Fruit fly (Drosophila melanogaster): ENCODE measurements around the gene CHKov2.

The CHKov2 gene

DNA sequence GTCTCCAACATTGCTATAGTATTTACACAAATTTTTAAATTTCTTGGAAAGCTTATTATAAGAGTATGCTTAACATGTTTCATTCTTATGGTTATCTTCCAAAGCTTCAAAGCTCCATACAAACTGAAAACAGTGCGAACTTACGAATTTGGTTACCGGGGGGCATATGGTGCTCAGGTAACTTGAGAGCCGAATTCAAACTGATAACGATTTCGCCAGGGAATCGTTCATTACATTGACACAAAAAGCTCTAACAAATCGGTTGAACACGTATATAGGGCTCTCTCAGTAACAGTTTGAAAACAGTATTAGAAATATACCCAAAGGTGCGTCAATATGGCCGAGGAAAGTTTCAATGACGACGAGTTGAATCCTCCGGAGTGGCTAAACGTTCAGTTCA, 30.4 kb downstream of the CHKov2 start, which contains the start of gene CG13659:
TSS of gene CG13659 (plus strand) at position 317 of the 400 bp plus-strand sequence.
- no peak for TF ChIP-seq CG10631 (GFP tag; optimal IDR thresholded peaks at IDR 0.05)
- peak; percentile 3 for TF ChIP-seq vri (GFP tag; optimal IDR thresholded peaks at IDR 0.05)

DNA sequence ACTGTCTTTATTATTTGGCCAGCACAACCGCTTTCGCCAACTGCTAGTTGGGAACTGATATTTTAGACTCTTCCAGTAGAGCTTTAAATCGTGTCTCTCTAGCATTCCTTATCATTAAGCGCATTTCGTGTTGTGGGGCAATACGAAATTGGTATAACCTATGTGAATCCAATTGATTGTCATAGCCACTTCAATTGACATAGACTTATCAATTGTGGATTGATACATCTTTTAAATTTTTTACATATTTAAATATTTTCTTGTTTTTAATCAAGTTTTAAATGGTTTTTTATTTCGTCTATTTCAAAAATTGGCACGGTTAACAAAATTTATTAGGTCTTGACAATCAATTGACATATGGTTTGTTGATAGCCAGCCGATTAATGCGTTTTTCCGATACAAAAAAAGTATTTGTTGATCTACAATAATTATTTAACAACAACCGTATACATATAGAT, 31.5 kb downstream of the CHKov2 start, which contains the start of gene CG31288:
TSS of gene CG31288 (minus strand) at position 51 of the 458 bp plus-strand sequence.
- no peak for TF ChIP-seq fkh (GFP tag; optimal IDR thresholded peaks at IDR 0.05)
- no peak for TF ChIP-seq Smox (GFP tag; optimal IDR thresholded peaks at IDR 0.05)
- no peak for TF ChIP-seq Sox102F (GFP tag; optimal IDR thresholded peaks at IDR 0.05)
- TF ChIP-seq fd85E (GFP tag; optimal IDR thresholded peaks at IDR 0.05) = no peak
- TF ChIP-seq CG3032 (tag; optimal IDR thresholded peaks at IDR 0.05) = no peak
- TF ChIP-seq Met (GFP tag; optimal IDR thresholded peaks at IDR 0.05) = no peak
- TF ChIP-seq CG4318 (GFP tag; optimal IDR thresholded peaks at IDR 0.05) = no peak
- no peak for TF ChIP-seq CG6276 (GFP tag; optimal IDR thresholded peaks at IDR 0.05)
- TF ChIP-seq Eip75B (GFP tag; optimal IDR thresholded peaks at IDR 0.05) = no peak
- TF ChIP-seq Blimp-1 (GFP tag; optimal IDR thresholded peaks at IDR 0.05) = no peak
- TF ChIP-seq Sox15 (GFP tag; optimal IDR thresholded peaks at IDR 0.05) = no peak
- no peak for TF ChIP-seq Gug (GFP tag; IDR thresholded peaks at IDR 0.05)
- no peak for TF ChIP-seq achi (GFP tag; optimal IDR thresholded peaks at IDR 0.05)
- TF ChIP-seq acj6 (GFP tag; optimal IDR thresholded peaks at IDR 0.05) = no peak
- no peak for TF ChIP-seq pdm3 (GFP tag; optimal IDR thresholded peaks at IDR 0.05)
- no peak for TF ChIP-seq CG7368 (GFP tag; optimal IDR thresholded peaks at IDR 0.05)
- TF ChIP-seq CG11762 (GFP tag; optimal IDR thresholded peaks at IDR 0.05; ENCODE audit: insufficient read depth) = no peak

DNA sequence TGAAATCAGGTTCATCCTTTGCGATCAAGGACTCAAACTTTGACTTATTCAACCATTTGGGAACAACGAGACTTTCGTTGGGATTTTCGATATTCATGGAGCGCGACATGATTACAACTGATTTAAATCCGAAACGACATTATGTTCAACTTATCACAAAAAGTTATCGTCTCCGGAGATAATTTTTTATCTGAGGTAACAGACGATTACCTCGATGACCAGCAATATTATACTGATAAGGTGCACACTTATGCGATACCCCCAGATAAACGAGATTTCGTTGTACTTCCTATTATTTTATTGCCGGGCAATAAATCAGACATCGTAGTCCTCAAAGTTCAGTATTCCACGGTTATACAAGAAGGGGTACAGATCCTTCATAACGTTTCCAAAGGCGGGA, 33.3 kb downstream of the CHKov2 start, which contains the start of gene CG31097:
TSS of gene CG31097 (minus strand) at position 101 of the 400 bp plus-strand sequence.
- no peak for TF ChIP-seq CG34406 (GFP tag; optimal IDR thresholded peaks at IDR 0.05)
- no peak for TF ChIP-seq CG8119 (GFP tag; IDR thresholded peaks at IDR 0.05)
- TF ChIP-seq Sox102F (GFP tag; optimal IDR thresholded peaks at IDR 0.05) = no peak
- no peak for TF ChIP-seq dsx (GFP tag; optimal IDR thresholded peaks at IDR 0.05; ENCODE audit: poor library complexity, severe bottlenecking)
- no peak for TF ChIP-seq cyc (GFP tag; optimal IDR thresholded peaks at IDR 0.05)
- TF ChIP-seq fkh (GFP tag; optimal IDR thresholded peaks at IDR 0.05) = no peak
- TF ChIP-seq OdsH (GFP tag; optimal IDR thresholded peaks at IDR 0.05) = no peak
- no peak for TF ChIP-seq Blimp-1 (GFP tag; optimal IDR thresholded peaks at IDR 0.05)
- no peak for TF ChIP-seq CG6808 (GFP tag; optimal IDR thresholded peaks at IDR 0.05)
- TF ChIP-seq fd85E (GFP tag; optimal IDR thresholded peaks at IDR 0.05) = no peak
- no peak for TF ChIP-seq achi (GFP tag; optimal IDR thresholded peaks at IDR 0.05)
- no peak for TF ChIP-seq svp (GFP tag)
- no peak for TF ChIP-seq Ets21C (GFP tag; optimal IDR thresholded peaks at IDR 0.05)
- TF ChIP-seq esn (GFP tag; optimal IDR thresholded peaks at IDR 0.05) = no peak
- no peak for TF ChIP-seq ss (GFP tag; optimal IDR thresholded peaks at IDR 0.05)
- TF ChIP-seq Lpt (GFP tag; optimal IDR thresholded peaks at IDR 0.05) = no peak
- no peak for TF ChIP-seq Ets96B (tag; optimal IDR thresholded peaks at IDR 0.05)

DNA sequence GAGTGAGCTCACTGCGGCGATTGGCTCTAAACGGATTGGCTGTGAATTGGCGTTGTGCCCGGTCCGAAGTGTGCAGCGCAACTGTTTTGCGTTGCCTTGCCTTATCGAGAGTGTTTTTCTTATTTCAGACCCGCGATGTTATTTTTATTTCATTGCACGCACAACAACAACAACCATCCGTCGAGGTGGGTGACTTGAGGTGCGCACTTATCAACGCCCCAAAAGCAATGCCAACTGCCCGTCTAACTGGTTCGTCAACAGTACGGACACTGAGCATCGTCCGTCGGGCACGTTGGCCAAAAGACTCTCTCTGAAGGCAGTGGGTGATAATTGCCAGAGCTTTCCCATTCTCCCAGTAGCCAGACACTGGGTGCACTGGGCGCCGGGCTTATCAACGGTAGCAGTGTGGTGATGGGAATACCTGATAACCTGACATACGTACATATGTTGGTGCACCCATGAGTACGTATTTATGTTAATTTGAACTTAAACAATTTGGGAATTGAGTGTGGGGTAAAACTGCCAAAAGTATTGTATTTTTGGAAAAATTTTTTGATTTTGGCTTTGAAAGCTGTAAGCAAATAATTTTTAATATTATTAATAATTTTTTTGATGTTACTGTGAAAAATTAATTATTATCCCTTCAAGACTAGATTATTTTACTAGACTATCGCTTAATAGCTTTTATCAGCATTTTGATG, 35.5 kb downstream of the CHKov2 start, which contains the start of gene CG31102:
TSS of gene CG31102 (minus strand) at position 275 of the 701 bp plus-strand sequence.
- TF ChIP-seq CG6276 (GFP tag; optimal IDR thresholded peaks at IDR 0.05) (peak; percentile 21), salr (GFP tag; optimal IDR thresholded peaks at IDR 0.05) (no peak), CG15336 (GFP tag; IDR thresholded peaks at IDR 0.05) (no peak), svp (GFP tag) (peak; percentile 90), CG6163 (GFP tag; IDR thresholded peaks at IDR 0.05) (no peak; the same call in 2 of the 3 replicates), esn (GFP tag; optimal IDR thresholded peaks at IDR 0.05) (peak; percentile 5), CG10631 (GFP tag; optimal IDR thresholded peaks at IDR 0.05) (no peak), CG7368 (GFP tag; optimal IDR thresholded peaks at IDR 0.05) (no peak), OdsH (GFP tag; optimal IDR thresholded peaks at IDR 0.05) (no peak), vri (GFP tag; optimal IDR thresholded peaks at IDR 0.05) (peak; percentile 79), ss (GFP tag; optimal IDR thresholded peaks at IDR 0.05) (peak in 1 of 2 experiments; percentile 4), Hr38 (GFP tag; optimal IDR thresholded peaks at IDR 0.05) (no peak)

Measured in whole organism, prepupa.